Worm (Caenorhabditis elegans): Measurements from ENCODE around the gene F57H12.6.

ce11 chrIV:8004019-8004418 is 27.9 kb upstream of the F57H12.6 start, which contains the start of gene rig-4:
- TF ChIP-seq him-1 (tag; optimal IDR thresholded peaks at IDR 0.05) (no peak), W03F9.2 (tag; optimal IDR thresholded peaks at IDR 0.05) (no peak)
